Fruit fly (Drosophila melanogaster): ENCODE data around the gene rump.

rump gene

dm6 chr3R:9546808-9547381 lies 36.8 kb upstream of the rump start:
- TF ChIP-seq CG30020 (tag; optimal IDR thresholded peaks at IDR 0.05) (no peak), Oaz (GFP tag; IDR thresholded peaks at IDR 0.05) (no peak), ATbp (GFP tag; optimal IDR thresholded peaks at IDR 0.05) (no peak), ato (GFP tag; IDR thresholded peaks at IDR 0.05; ENCODE audit: partially characterized antibody) (no peak), CG7372 (GFP tag; IDR thresholded peaks at IDR 0.05) (0 out of 2 replicates have a peak, but pooled peaks have one; percentile 17), ase (GFP tag; IDR thresholded peaks at IDR 0.05) (0 out of 3 replicates have a peak, but pooled peaks have one; percentile 41), zfh1 (GFP tag; IDR thresholded peaks at IDR 0.05) (0 out of 3 replicates have a peak, but pooled peaks have one; percentile 13), CG10366 (GFP tag; IDR thresholded peaks at IDR 0.05) (no peak), B-H1 (GFP tag; IDR thresholded peaks at IDR 0.05) (no peak), TFAM (GFP tag; optimal IDR thresholded peaks at IDR 0.05) (no peak), Med (GFP tag) (peak; percentile 70), wek (GFP tag; optimal IDR thresholded peaks at IDR 0.05) (no peak), CG8359 (GFP tag; optimal IDR thresholded peaks at IDR 0.05; ENCODE audit: borderline replicate concordance) (no peak), chm (GFP tag; IDR thresholded peaks at IDR 0.05) (0 out of 2 replicates have a peak, but pooled peaks have one; percentile 15), NC2β (GFP tag; optimal IDR thresholded peaks at IDR 0.05) (no peak), ranshi (GFP tag; IDR thresholded peaks at IDR 0.05) (0 out of 2 replicates have a peak, but pooled peaks have one; percentile 15), crp (GFP tag; optimal IDR thresholded peaks at IDR 0.05) (no peak), dysf (GFP tag; IDR thresholded peaks at IDR 0.05) (no peak), Dfd (GFP tag; optimal IDR thresholded peaks at IDR 0.05) (peak in 1 of 2 experiments; percentile 62), CG9797 (GFP tag; optimal IDR thresholded peaks at IDR 0.05) (no peak), CG8478 (optimal IDR thresholded peaks at IDR 0.05) (peak; percentile 55), H2.0 (GFP tag; IDR thresholded peaks at IDR 0.05) (no peak), CG17612 (GFP tag; IDR thresholded peaks at IDR 0.05) (0 out of 2 replicates have a peak, but pooled peaks have one; percentile 33), CG3726 (GFP tag; IDR thresholded peaks at IDR 0.05) (no peak), CG34376 (GFP tag; optimal IDR thresholded peaks at IDR 0.05) (no peak), exex (tag; optimal IDR thresholded peaks at IDR 0.05) (no peak), CG6272 (GFP tag; IDR thresholded peaks at IDR 0.05) (no peak), prd (optimal IDR thresholded peaks at IDR 0.05) (no peak), prd (GFP tag; IDR thresholded peaks at IDR 0.05) (peak; percentile 39; the same call in 1 of the 3 replicates), CG4360 (GFP tag; IDR thresholded peaks at IDR 0.05) (peak; percentile 94), Ets65A (GFP tag) (no peak), Sox102F (GFP tag; optimal IDR thresholded peaks at IDR 0.05) (no peak), gcm (GFP tag; optimal IDR thresholded peaks at IDR 0.05) (peak; percentile 64)

dm6 chr3R:9543495-9544180 lies 33.5 kb upstream of the rump start:
- TF ChIP-seq pzg (GFP tag; optimal IDR thresholded peaks at IDR 0.05): peak; percentile 13
- peak; percentile 54 for TF ChIP-seq stwl (tag; optimal IDR thresholded peaks at IDR 0.05)
- no peak for TF ChIP-seq Bteb2 (GFP tag; optimal IDR thresholded peaks at IDR 0.05)
- peak in 1 of 2 experiments; percentile 48 for TF ChIP-seq Eip74EF (GFP tag; optimal IDR thresholded peaks at IDR 0.05)
- TF ChIP-seq CG2116 (GFP tag; optimal IDR thresholded peaks at IDR 0.05): peak; percentile 18
- TF ChIP-seq Atf6 (GFP tag; IDR thresholded peaks at IDR 0.05): no peak
- TF ChIP-seq zf30C (GFP tag; optimal IDR thresholded peaks at IDR 0.05): no peak
- TF ChIP-seq CG11695 (GFP tag; IDR thresholded peaks at IDR 0.05): 0 out of 3 replicates have a peak, but pooled peaks have one; percentile 6
- TF ChIP-seq da (GFP tag; optimal IDR thresholded peaks at IDR 0.05): no peak
- peak; percentile 61 for TF ChIP-seq Med (GFP tag)
- TF ChIP-seq CG15514 (GFP tag; optimal IDR thresholded peaks at IDR 0.05): peak; percentile 70
- TF ChIP-seq Optix (GFP tag; IDR thresholded peaks at IDR 0.05): no peak
- peak; percentile 40 for TF ChIP-seq CG33213 (GFP tag; optimal IDR thresholded peaks at IDR 0.05)
- TF ChIP-seq Ets97D (GFP tag; optimal IDR thresholded peaks at IDR 0.05): peak; percentile 67
- TF ChIP-seq CG9437 (GFP tag; optimal IDR thresholded peaks at IDR 0.05): peak; percentile 99
- TF ChIP-seq CG13296 (GFP tag; optimal IDR thresholded peaks at IDR 0.05): peak; percentile 13
- no peak for TF ChIP-seq br (optimal IDR thresholded peaks at IDR 0.05)
- TF ChIP-seq CG7357 (GFP tag; IDR thresholded peaks at IDR 0.05): peak; percentile 84
- peak; percentile 80 for TF ChIP-seq ssp (GFP tag; IDR thresholded peaks at IDR 0.05)
